Worm (Caenorhabditis elegans) whole organism, early embryonic: ENCODE measurements around the gene tin-9.1.

Experiments
- tbx-37 ChIP-seq: fragments of 200-800 bp; sonication (Bioruptor generic); conservative IDR thresholded peaks from 2 replicates; pipeline ENCODE4 v1.3.6; 2022; ENCODE audit warnings: missing genetic modification reagents, missing genetic modification characterization, missing compliant biosample characterization
- tra-4 ChIP-seq: sonication (generic microtip); optimal IDR thresholded peaks from 2 replicates; lab custom pipeline; 2017; ENCODE audit warnings: missing genetic modification characterization, missing compliant biosample characterization

DNA sequence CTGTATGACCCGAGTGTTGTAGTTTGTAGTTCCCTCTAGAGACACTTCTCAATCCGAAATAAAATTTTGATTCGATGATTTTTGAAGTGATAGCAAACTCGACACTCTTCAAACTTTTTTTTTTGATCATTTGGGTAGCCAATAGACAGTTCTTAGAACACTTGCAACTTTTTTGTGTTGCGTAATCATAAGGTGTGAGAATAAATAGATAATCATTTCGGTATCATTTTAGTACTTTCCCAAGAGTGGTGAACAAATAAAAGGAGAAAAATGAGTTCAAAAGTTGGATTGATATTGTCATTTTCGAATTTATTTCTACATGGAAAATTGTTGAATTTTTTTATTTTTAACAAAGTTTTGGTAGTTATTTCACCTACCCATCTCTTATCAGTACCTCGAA lies 19.6 kb downstream of the tin-9.1 start:
- TF ChIP-seq tra-4 (tag; lab: Kevin White, UChicago): no peak
- no peak for TF ChIP-seq tbx-37 (GFP tag; lab: Robert Waterston, UW)
